Fruit fly (Drosophila melanogaster): ENCODE measurements around the gene CG14210.

CG14210 gene

dm6 chrX:19651757-19652419 is 35.9 kb downstream of the CG14210 start, which contains the start of the genes Ranbp21 and Elys (continued):
- peak; percentile 64 for TF ChIP-seq YL-1 (GFP tag; optimal IDR thresholded peaks at IDR 0.05)
- TF ChIP-seq CG4854 (GFP tag; optimal IDR thresholded peaks at IDR 0.05): no peak
- TF ChIP-seq ro (GFP tag; IDR thresholded peaks at IDR 0.05): no peak
- TF ChIP-seq corto (GFP tag; optimal IDR thresholded peaks at IDR 0.05): no peak
- peak; percentile 82 for TF ChIP-seq CHES-1-like (GFP tag; optimal IDR thresholded peaks at IDR 0.05)
- TF ChIP-seq bcd (GFP tag; optimal IDR thresholded peaks at IDR 0.05): no peak
- TF ChIP-seq Doc2 (GFP tag; IDR thresholded peaks at IDR 0.05): no peak
- TF ChIP-seq Dip2 (GFP tag; IDR thresholded peaks at IDR 0.05): no peak
- no peak for TF ChIP-seq br (optimal IDR thresholded peaks at IDR 0.05)
- TF ChIP-seq CG11085 (GFP tag; IDR thresholded peaks at IDR 0.05): 0 out of 2 replicates have a peak, but pooled peaks have one; percentile 9
- 0 out of 2 replicates have a peak, but pooled peaks have one; percentile 15 for TF ChIP-seq NFAT (GFP tag; IDR thresholded peaks at IDR 0.05)
- TF ChIP-seq nerfin-2 (GFP tag; IDR thresholded peaks at IDR 0.05; ENCODE audit: partially characterized antibody): no peak
- TF ChIP-seq esg (GFP tag; conservative IDR thresholded peaks at IDR 0.05): peak; percentile 47; the same call in 1 of the 2 replicates
- TF ChIP-seq B-H2 (GFP tag; optimal IDR thresholded peaks at IDR 0.05): no peak
- no peak for TF ChIP-seq kah (GFP tag; optimal IDR thresholded peaks at IDR 0.05)
- peak; percentile 77 for TF ChIP-seq CG10462 (GFP tag; optimal IDR thresholded peaks at IDR 0.05)
- no peak for TF ChIP-seq gcm (GFP tag; optimal IDR thresholded peaks at IDR 0.05)
- TF ChIP-seq Camta (GFP tag; optimal IDR thresholded peaks at IDR 0.05): peak; percentile 23
- peak; percentile 59 for TF ChIP-seq CG9727 (GFP tag; optimal IDR thresholded peaks at IDR 0.05)
- TF ChIP-seq bab2 (GFP tag; optimal IDR thresholded peaks at IDR 0.05): peak; percentile 68
- TF ChIP-seq CG14014 (GFP tag; IDR thresholded peaks at IDR 0.05): 0 out of 2 replicates have a peak, but pooled peaks have one; percentile 29
- TF ChIP-seq schlank (tag; optimal IDR thresholded peaks at IDR 0.05): no peak
- no peak for TF ChIP-seq croc (GFP tag; conservative IDR thresholded peaks at IDR 0.05)
- TF ChIP-seq CG17829 (tag; optimal IDR thresholded peaks at IDR 0.05): peak; percentile 33
- TF ChIP-seq CG12071 (GFP tag; optimal IDR thresholded peaks at IDR 0.05): no peak
- TF ChIP-seq CG11247 (GFP tag; IDR thresholded peaks at IDR 0.05): peak; percentile 38; the same call in 1 of the 2 replicates
- peak; percentile 7 for TF ChIP-seq CG33557 (GFP tag; optimal IDR thresholded peaks at IDR 0.05)
- TF ChIP-seq Dbx (GFP tag; IDR thresholded peaks at IDR 0.05): peak; percentile 72
- peak; percentile 73 for TF ChIP-seq CG2120 (GFP tag; optimal IDR thresholded peaks at IDR 0.05)
- TF ChIP-seq Dek (tag; optimal IDR thresholded peaks at IDR 0.05): no peak
- TF ChIP-seq maf-S (GFP tag; optimal IDR thresholded peaks at IDR 0.05): peak; percentile 43
- TF ChIP-seq CG9817 (tag; optimal IDR thresholded peaks at IDR 0.05): peak; percentile 50
- TF ChIP-seq repo (GFP tag; optimal IDR thresholded peaks at IDR 0.05): no peak
- TF ChIP-seq CG13894 (tag; optimal IDR thresholded peaks at IDR 0.05): no peak
- peak; percentile 26 for TF ChIP-seq CG18619 (GFP tag; optimal IDR thresholded peaks at IDR 0.05)
- peak; percentile 72 for TF ChIP-seq hkb (optimal IDR thresholded peaks at IDR 0.05)
- peak; percentile 53; the same call in 1 of the 2 replicates for TF ChIP-seq hkb (GFP tag; IDR thresholded peaks at IDR 0.05)
- no peak for TF ChIP-seq peb (GFP tag; IDR thresholded peaks at IDR 0.05)
- peak; percentile 93 for TF ChIP-seq CG10267 (tag; optimal IDR thresholded peaks at IDR 0.05)
- no peak for TF ChIP-seq fd64A (GFP tag; optimal IDR thresholded peaks at IDR 0.05)
- TF ChIP-seq Lpt (GFP tag; optimal IDR thresholded peaks at IDR 0.05): no peak
- TF ChIP-seq p53 (GFP tag; optimal IDR thresholded peaks at IDR 0.05): peak; percentile 35
- TF ChIP-seq stc (GFP tag; IDR thresholded peaks at IDR 0.05): peak; percentile 47; the same call in 1 of the 2 replicates
- TF ChIP-seq Trl (optimal IDR thresholded peaks at IDR 0.05): peak in 1 of 2 experiments; percentile 25
- TF ChIP-seq Trl (GFP tag; optimal IDR thresholded peaks at IDR 0.05): peak; percentile 44
- TF ChIP-seq Kr (GFP tag; optimal IDR thresholded peaks at IDR 0.05): no peak
- no peak for TF ChIP-seq lbe (GFP tag; optimal IDR thresholded peaks at IDR 0.05)
- TF ChIP-seq CG1603 (tag; optimal IDR thresholded peaks at IDR 0.05): no peak
- TF ChIP-seq hb (GFP tag; IDR thresholded peaks at IDR 0.05; ENCODE audit: partially characterized antibody): 0 out of 3 replicates have a peak, but pooled peaks have one; percentile 56
- TF ChIP-seq so (GFP tag; IDR thresholded peaks at IDR 0.05): no peak
- no peak for TF ChIP-seq mirr (GFP tag; optimal IDR thresholded peaks at IDR 0.05)

All from whole organism, embryonic.